Worm (Caenorhabditis elegans): ENCODE measurements around the gene T08G5.2.
A peak's percentile ranks its signal among the peaks of the same experiment; 100 is the strongest.
"Not testable (repeated sequence)": the region's sequence is repeated elsewhere in the genome, so short reads cannot be mapped to it uniquely, and the experiment has no call there.

Gene T08G5.2

DNA sequence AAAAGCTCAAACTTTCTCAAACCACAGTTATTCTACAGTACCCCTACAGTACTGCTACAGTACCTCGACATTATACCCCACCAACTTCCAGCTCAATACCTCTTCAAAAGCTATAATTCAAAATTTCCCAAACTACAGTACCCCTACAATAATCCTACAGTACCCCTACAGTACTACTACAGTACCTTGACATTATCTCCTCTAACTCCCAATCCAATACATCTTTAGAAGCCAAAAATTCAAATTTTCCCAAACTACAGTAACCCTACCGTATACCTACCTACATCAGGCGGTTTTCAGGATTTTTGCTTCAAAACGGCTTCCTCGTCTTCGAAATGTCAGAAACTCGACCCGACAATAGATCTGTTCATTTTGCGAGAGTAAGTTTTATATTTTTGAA is 31.4 kb upstream of the T08G5.2 start, which contains the start of gene F58D12.3:
TSS of gene F58D12.3 (plus strand) at position 301 of the 400 bp plus-strand sequence.
- TF ChIP-seq elt-3 (tag; optimal IDR thresholded peaks at IDR 0.05) (no peak), bed-3 (GFP tag; optimal IDR thresholded peaks at IDR 0.05) (no peak), lsy-2 (tag; optimal IDR thresholded peaks at IDR 0.05) (no peak), flh-1 (GFP tag; optimal IDR thresholded peaks at IDR 0.05) (no peak), hlh-1 (tag; optimal IDR thresholded peaks at IDR 0.05) (no peak), nhr-12 (tag; optimal IDR thresholded peaks at IDR 0.05) (no peak), mls-2 (tag; optimal IDR thresholded peaks at IDR 0.05) (no peak), ceh-39 (tag; optimal IDR thresholded peaks at IDR 0.05) (no peak), unc-39 (tag; optimal IDR thresholded peaks at IDR 0.05) (no peak), mep-1 (tag; optimal IDR thresholded peaks at IDR 0.05) (no peak), unc-62 (GFP tag; optimal IDR thresholded peaks at IDR 0.05) (no peak)

DNA sequence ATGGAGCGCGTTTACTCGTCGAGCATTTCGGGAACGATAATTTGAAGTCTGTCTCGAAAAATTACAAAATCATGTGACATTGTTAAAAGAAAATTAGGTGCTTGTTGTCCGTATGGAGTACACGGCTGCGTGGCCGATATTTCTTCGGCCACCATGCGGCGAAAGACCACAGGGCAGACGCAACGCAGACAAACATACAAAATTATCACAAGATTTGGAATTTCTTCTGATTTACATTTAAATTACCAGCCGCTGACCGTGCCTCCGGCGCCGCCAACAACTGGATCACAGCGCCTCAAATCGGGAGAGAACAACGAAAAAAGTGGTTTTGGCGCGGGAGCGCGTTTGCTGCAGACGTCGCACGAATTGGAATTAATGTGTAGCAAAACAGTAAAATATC is 29.0 kb upstream of the T08G5.2 start:
- peak; percentile 11 for TF ChIP-seq unc-120 (tag; optimal IDR thresholded peaks at IDR 0.05; ENCODE audit: poor library complexity, severe bottlenecking)
- peak; percentile 65 for TF ChIP-seq ces-1 (GFP tag; optimal IDR thresholded peaks at IDR 0.05)
- TF ChIP-seq nhr-237 (tag; optimal IDR thresholded peaks at IDR 0.05) = peak; percentile 38
- TF ChIP-seq pha-4 (tag; optimal IDR thresholded peaks at IDR 0.05) = peak; percentile 51
- TF ChIP-seq cnd-1 (tag; optimal IDR thresholded peaks at IDR 0.05) = peak; percentile 25
- peak; percentile 34 for TF ChIP-seq lin-13 (tag; optimal IDR thresholded peaks at IDR 0.05)
- TF ChIP-seq sptf-1 (tag; optimal IDR thresholded peaks at IDR 0.05) = peak; percentile 49
- TF ChIP-seq lsy-2 (tag; optimal IDR thresholded peaks at IDR 0.05) = peak; percentile 26

DNA sequence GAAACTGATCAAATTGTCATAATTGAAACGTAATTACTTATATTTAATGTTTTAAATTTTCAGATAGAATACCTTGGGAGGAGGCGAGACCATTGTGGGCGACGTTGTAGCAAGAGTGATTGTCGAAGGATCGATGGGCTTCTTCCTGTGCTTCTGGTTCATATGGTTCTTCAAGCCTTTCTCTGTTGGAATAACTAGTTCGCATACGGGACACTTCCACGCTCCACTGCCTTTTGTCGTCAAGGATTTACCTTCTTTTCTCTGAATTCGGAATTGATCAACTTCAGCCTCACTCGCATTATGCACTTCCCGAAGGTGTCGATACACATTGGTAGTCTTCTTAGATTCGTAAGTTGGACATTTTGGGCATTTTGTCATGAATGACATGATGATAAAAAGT is 23.2 kb upstream of the T08G5.2 start, which contains the start of gene F58D12.1:
TSS of gene F58D12.1 (plus strand) at position 301 of the 400 bp plus-strand sequence.
- TF ChIP-seq ceh-39, mab-5, nhr-12 (tag; optimal IDR thresholded peaks at IDR 0.05): not testable (repeated sequence)

DNA sequence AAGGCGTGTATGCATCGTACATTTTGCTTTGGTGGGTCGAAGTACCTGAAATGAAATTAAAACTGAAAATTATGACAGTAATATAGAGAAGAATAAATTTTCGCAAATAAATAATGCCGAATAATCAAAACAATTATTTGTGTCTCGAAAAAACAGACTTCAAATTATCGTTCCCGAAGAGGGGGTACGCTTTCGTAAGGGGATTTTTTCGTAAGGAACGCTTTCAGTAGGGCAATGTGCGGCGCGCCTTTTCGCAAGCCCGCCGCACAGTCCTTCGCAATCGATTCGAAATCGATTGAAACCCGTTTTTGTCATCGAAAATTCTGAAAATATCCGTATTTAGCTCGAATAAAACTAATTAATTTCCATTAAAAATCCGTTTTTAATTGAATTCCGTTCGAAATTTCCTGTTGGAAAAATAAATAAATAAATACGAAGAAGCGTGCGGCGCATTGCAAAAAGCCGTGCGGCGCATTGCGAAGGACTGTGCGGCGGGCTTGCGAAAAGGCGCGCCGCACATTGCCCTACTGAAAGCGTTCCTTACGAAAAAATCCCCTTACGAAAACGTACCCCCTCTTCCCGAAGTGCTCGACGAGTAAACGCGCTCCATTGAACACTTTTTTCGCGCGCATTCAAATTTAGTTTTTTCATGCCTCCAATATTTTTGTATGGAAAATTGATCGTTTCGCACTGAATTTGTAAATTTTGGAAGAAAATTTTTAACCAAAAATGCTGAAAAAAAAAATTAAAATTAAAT is 12.4 kb upstream of the T08G5.2 start, which contains the start of gene vps-39:
TSS of gene vps-39 (minus strand) at position 51 of the 757 bp plus-strand sequence.
- TF ChIP-seq drap-1 (GFP tag; optimal IDR thresholded peaks at IDR 0.05) (peak; percentile 34), M03D4.4 (tag; optimal IDR thresholded peaks at IDR 0.05) (peak; percentile 23), sptf-1 (tag; optimal IDR thresholded peaks at IDR 0.05) (peak; percentile 65), mls-2 (tag; optimal IDR thresholded peaks at IDR 0.05) (peak; percentile 44), unc-120 (tag; optimal IDR thresholded peaks at IDR 0.05; ENCODE audit: poor library complexity, severe bottlenecking) (peak; percentile 45)

DNA sequence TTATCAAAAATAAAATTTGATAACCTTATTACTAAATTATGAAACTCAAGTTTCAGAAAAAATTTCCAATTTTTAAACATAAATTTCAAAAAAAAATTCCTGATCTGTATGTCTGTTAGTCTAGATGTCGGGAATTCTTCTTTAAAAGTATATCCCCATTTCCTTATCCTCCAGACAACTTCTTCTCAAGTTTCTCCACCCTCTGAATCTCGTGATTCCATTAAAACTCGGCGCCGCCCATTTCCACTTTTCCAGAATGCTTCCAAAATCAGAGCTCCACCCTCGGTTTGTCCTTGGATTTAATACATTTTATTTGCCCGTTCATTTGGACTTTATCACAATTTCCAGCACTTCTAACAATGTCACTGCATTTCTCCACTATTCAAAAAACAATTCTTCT is 7.6 kb upstream of the T08G5.2 start, which contains the start of gene ins-10:
TSS of gene ins-10 (plus strand) at position 301 of the 400 bp plus-strand sequence.
- TF ChIP-seq nhr-2 (tag; optimal IDR thresholded peaks at IDR 0.05) (no peak), cnd-1 (tag; optimal IDR thresholded peaks at IDR 0.05) (no peak), hlh-1 (tag; optimal IDR thresholded peaks at IDR 0.05) (no peak), tbx-8 (GFP tag; optimal IDR thresholded peaks at IDR 0.05) (no peak), ztf-11 (tag; optimal IDR thresholded peaks at IDR 0.05) (no peak), unc-120 (tag; optimal IDR thresholded peaks at IDR 0.05; ENCODE audit: poor library complexity, severe bottlenecking) (no peak), ces-1 (GFP tag; optimal IDR thresholded peaks at IDR 0.05) (no peak), nhr-76 (tag; optimal IDR thresholded peaks at IDR 0.05) (no peak), elt-3 (tag; optimal IDR thresholded peaks at IDR 0.05) (no peak), M03D4.4 (tag; optimal IDR thresholded peaks at IDR 0.05) (no peak), nhr-237 (tag; optimal IDR thresholded peaks at IDR 0.05) (no peak), nhr-12 (tag; optimal IDR thresholded peaks at IDR 0.05) (no peak), nhr-28 (tag; optimal IDR thresholded peaks at IDR 0.05) (no peak), mep-1 (tag; optimal IDR thresholded peaks at IDR 0.05) (no peak), mls-2 (tag; optimal IDR thresholded peaks at IDR 0.05) (no peak), bed-3 (GFP tag; optimal IDR thresholded peaks at IDR 0.05) (no peak), lin-32 (GFP tag; optimal IDR thresholded peaks at IDR 0.05) (no peak)

DNA sequence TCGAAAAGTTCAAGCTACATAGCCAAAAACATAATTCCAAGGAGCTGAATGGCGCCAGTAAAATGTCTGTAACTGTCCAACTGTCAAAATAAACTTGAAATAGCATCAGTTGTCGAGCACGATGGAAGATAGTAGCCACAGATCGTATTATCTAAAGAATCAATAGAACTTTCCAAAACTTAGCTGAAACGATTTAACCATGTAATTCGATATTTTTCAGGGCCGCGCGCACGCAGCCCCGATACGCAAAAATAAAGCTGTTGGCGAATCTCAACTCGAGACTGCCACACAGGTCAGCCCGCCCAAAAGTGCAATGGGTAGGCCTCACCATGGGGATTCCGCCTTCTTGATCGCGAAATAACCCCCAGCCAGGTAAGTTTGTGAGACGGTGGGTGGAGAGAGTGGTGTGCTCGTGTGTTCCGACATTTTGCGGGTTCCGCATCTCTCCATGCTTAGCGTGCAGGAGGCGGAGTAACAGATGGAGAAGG is 2.2 kb upstream of the T08G5.2 start:
- TF ChIP-seq zip-8 (tag; optimal IDR thresholded peaks at IDR 0.05) = no peak
- no peak for TF ChIP-seq lin-13 (tag; optimal IDR thresholded peaks at IDR 0.05)
- TF ChIP-seq nhr-28 (tag; optimal IDR thresholded peaks at IDR 0.05) = no peak
- no peak for TF ChIP-seq drap-1 (GFP tag; optimal IDR thresholded peaks at IDR 0.05)
- TF ChIP-seq lsy-2 (tag; optimal IDR thresholded peaks at IDR 0.05) = no peak
- no peak for TF ChIP-seq flh-1 (GFP tag; optimal IDR thresholded peaks at IDR 0.05)
- TF ChIP-seq ceh-83 (GFP tag; optimal IDR thresholded peaks at IDR 0.05) = no peak
- peak; percentile 14 for TF ChIP-seq cnd-1 (tag; optimal IDR thresholded peaks at IDR 0.05)
- no peak for TF ChIP-seq ztf-11 (tag; optimal IDR thresholded peaks at IDR 0.05)

Data from whole organism, mixed stage, embryonic.